Worm (Caenorhabditis elegans) whole organism, early embryonic: ENCODE measurements around the gene ZC239.4.

Experiments used
- ama-1 ChIP-seq: fragments of 150-350 bp; optimal IDR thresholded peaks from 2 replicates; lab custom pipeline; 2014
- flt-1 ChIP-seq: fragments of 200-800 bp; sonication (Bioruptor generic); IDR thresholded peaks from 2 replicates; pipeline ENCODE4 v1.3.6; 2022; ENCODE audit warnings: missing genetic modification characterization, missing compliant biosample characterization
- hmg-4 ChIP-seq: fragments of 200-800 bp; sonication (Bioruptor generic); optimal IDR thresholded peaks from 2 replicates; lab custom pipeline; 2018; ENCODE audit warnings: mild to moderate bottlenecking, missing genetic modification characterization, missing compliant biosample characterization
- hnd-1 ChIP-seq: sonication (generic microtip); optimal IDR thresholded peaks from 2 replicates; lab custom pipeline; 2016; ENCODE audit warnings: missing genetic modification characterization, missing compliant biosample characterization
- scrt-1 ChIP-seq: fragments of 200-800 bp; sonication (Bioruptor generic); IDR thresholded peaks from 2 replicates; pipeline ENCODE4 v1.3.6; 2022; ENCODE audit warnings: missing genetic modification characterization, missing compliant biosample characterization

- TF ChIP-seq ama-1 (no peak), hnd-1 (tag; lab: Kevin White, UChicago) (no peak), flt-1 (GFP tag; lab: Robert Waterston, UW) (no peak), scrt-1 (no peak), hmg-4 (GFP tag; lab: Kevin White, UChicago) (no peak)
These were observed 18.3 kb upstream of the ZC239.4 start for ce11 chrII:3195739-3196138.
